Fruit fly (Drosophila melanogaster): ENCODE data around the gene CG11755.

Gene CG11755

dm6 chr3R:8642376-8642966 is 34.2 kb upstream of the CG11755 start (continued):
- TF ChIP-seq CG2199 (GFP tag; IDR thresholded peaks at IDR 0.05): no peak
- TF ChIP-seq Aef1 (GFP tag; IDR thresholded peaks at IDR 0.05): no peak
- no peak for TF ChIP-seq HmgZ (tag; optimal IDR thresholded peaks at IDR 0.05)
- TF ChIP-seq Dll (GFP tag; IDR thresholded peaks at IDR 0.05; ENCODE audit: partially characterized antibody): peak; percentile 52; the same call in 1 of the 4 replicates
- no peak for TF ChIP-seq Sox100B (GFP tag; optimal IDR thresholded peaks at IDR 0.05)
- no peak for TF ChIP-seq Sox102F (GFP tag; optimal IDR thresholded peaks at IDR 0.05)
- TF ChIP-seq eve (GFP tag; optimal IDR thresholded peaks at IDR 0.05): peak in 1 of 2 experiments; percentile 40
- no peak for TF ChIP-seq toy (GFP tag; IDR thresholded peaks at IDR 0.05)
- TF ChIP-seq chinmo (GFP tag; IDR thresholded peaks at IDR 0.05; ENCODE audit: partially characterized antibody): 0 out of 4 replicates have a peak, but pooled peaks have one; percentile 17
- TF ChIP-seq gcm (GFP tag; optimal IDR thresholded peaks at IDR 0.05): no peak
- no peak for TF ChIP-seq yki (optimal IDR thresholded peaks at IDR 0.05)
- no peak for TF ChIP-seq dmrt99B (tag; optimal IDR thresholded peaks at IDR 0.05)
- peak; percentile 51 for TF ChIP-seq CG7745 (tag; optimal IDR thresholded peaks at IDR 0.05)
- TF ChIP-seq fd96Cb (tag; optimal IDR thresholded peaks at IDR 0.05): no peak
- TF ChIP-seq CG11504 (tag; optimal IDR thresholded peaks at IDR 0.05): peak; percentile 13
- no peak for TF ChIP-seq Fer2 (tag; optimal IDR thresholded peaks at IDR 0.05)
- no peak for TF ChIP-seq Hey (tag; optimal IDR thresholded peaks at IDR 0.05)
- TF ChIP-seq tna (GFP tag; IDR thresholded peaks at IDR 0.05; ENCODE audit: partially characterized antibody): peak; percentile 55
- no peak for TF ChIP-seq CG10209 (GFP tag; optimal IDR thresholded peaks at IDR 0.05)
- TF ChIP-seq CG34224 (GFP tag; IDR thresholded peaks at IDR 0.05; ENCODE audit: partially characterized antibody): peak; percentile 63; the same call in 2 of the 3 replicates
- TF ChIP-seq Bteb2 (GFP tag; optimal IDR thresholded peaks at IDR 0.05): no peak
- no peak for TF ChIP-seq tx (GFP tag; optimal IDR thresholded peaks at IDR 0.05)
- no peak for TF ChIP-seq CG17385 (GFP tag; optimal IDR thresholded peaks at IDR 0.05)
- TF ChIP-seq disco-r (GFP tag; optimal IDR thresholded peaks at IDR 0.05): no peak

- no peak for TF ChIP-seq HmgZ (tag; optimal IDR thresholded peaks at IDR 0.05)
- TF ChIP-seq tgo (GFP tag; IDR thresholded peaks at IDR 0.05): peak; percentile 21; the same call in 1 of the 3 replicates
- peak; percentile 4 for TF ChIP-seq unpg (GFP tag; optimal IDR thresholded peaks at IDR 0.05)
- peak; percentile 65 for TF ChIP-seq CG31224 (GFP tag; IDR thresholded peaks at IDR 0.05)
- TF ChIP-seq CG13624 (GFP tag; optimal IDR thresholded peaks at IDR 0.05): peak; percentile 3
- 0 out of 2 replicates have a peak, but pooled peaks have one; percentile 29 for TF ChIP-seq Xrp1 (GFP tag; IDR thresholded peaks at IDR 0.05)
- peak; percentile 26; the same call in 1 of the 2 replicates for TF ChIP-seq CG9932 (GFP tag; IDR thresholded peaks at IDR 0.05)
- no peak for TF ChIP-seq CG32532 (GFP tag; IDR thresholded peaks at IDR 0.05)
- no peak for TF ChIP-seq Blimp-1 (GFP tag; optimal IDR thresholded peaks at IDR 0.05)
- no peak for TF ChIP-seq vfl (GFP tag; optimal IDR thresholded peaks at IDR 0.05)
- peak; percentile 1 for TF ChIP-seq CG30403 (GFP tag; optimal IDR thresholded peaks at IDR 0.05)
- no peak for TF ChIP-seq Nf-YB (GFP tag; optimal IDR thresholded peaks at IDR 0.05)
- no peak for TF ChIP-seq wor (GFP tag; IDR thresholded peaks at IDR 0.05)
- no peak for TF ChIP-seq Oaz (GFP tag; IDR thresholded peaks at IDR 0.05)
- TF ChIP-seq chinmo (GFP tag; IDR thresholded peaks at IDR 0.05; ENCODE audit: partially characterized antibody): 0 out of 4 replicates have a peak, but pooled peaks have one; percentile 46
- TF ChIP-seq pho (GFP tag; optimal IDR thresholded peaks at IDR 0.05): no peak
- TF ChIP-seq dpn (GFP tag; optimal IDR thresholded peaks at IDR 0.05): peak in 1 of 2 experiments; percentile 6
- peak; percentile 34 for TF ChIP-seq D19A (tag; optimal IDR thresholded peaks at IDR 0.05)
- TF ChIP-seq Med (GFP tag): peak; percentile 55
- TF ChIP-seq CG8359 (GFP tag; optimal IDR thresholded peaks at IDR 0.05; ENCODE audit: borderline replicate concordance): no peak
- peak; percentile 38 for TF ChIP-seq CG13894 (tag; optimal IDR thresholded peaks at IDR 0.05)
- no peak for TF ChIP-seq cas (GFP tag; IDR thresholded peaks at IDR 0.05)
- TF ChIP-seq az2 (GFP tag; optimal IDR thresholded peaks at IDR 0.05): peak; percentile 5
- TF ChIP-seq zfh1 (GFP tag; IDR thresholded peaks at IDR 0.05): no peak
- peak; percentile 94 for TF ChIP-seq Ets65A (GFP tag)
- peak; percentile 22; the same call in 1 of the 4 replicates for TF ChIP-seq Gug (GFP tag; IDR thresholded peaks at IDR 0.05)
- TF ChIP-seq HLH4C (GFP tag; IDR thresholded peaks at IDR 0.05; ENCODE audit: partially characterized antibody): no peak
Observed at dm6 chr3R:8645580-8646220, 31.0 kb upstream of the CG11755 start, which contains the start of gene Cyp313b1. TSS of gene Cyp313b1 (minus strand) at chr3R:8645650.

Measured in whole organism, embryonic.